Fruit fly (Drosophila melanogaster): ENCODE results near the gene AANATL2.

The AANATL2 gene

DNA sequence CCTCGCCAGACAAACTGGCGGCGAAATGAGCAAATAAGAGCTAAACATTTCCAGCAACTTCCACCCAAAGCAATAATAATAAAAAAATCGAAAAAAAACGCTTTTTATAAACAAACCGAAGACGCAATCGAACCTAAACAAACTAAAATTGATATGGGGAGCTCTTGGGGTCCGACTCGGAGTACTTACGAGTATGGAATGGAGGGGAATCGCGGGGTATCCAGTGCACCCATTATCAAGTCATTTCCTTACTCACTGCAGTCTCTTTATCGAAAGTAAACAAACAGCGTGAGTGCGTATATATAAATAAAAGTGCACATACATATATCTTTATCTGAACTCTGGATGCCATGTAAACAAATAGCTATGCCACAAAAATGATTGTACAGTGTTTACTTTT is 35.9 kb downstream of the AANATL2 start (continued):
- TF ChIP-seq CG18764 (GFP tag; optimal IDR thresholded peaks at IDR 0.05) = no peak
- no peak for TF ChIP-seq D19B (GFP tag; optimal IDR thresholded peaks at IDR 0.05)
- TF ChIP-seq CG17802 (tag; optimal IDR thresholded peaks at IDR 0.05) = no peak
- peak; percentile 28 for TF ChIP-seq tap (tag; optimal IDR thresholded peaks at IDR 0.05)
- no peak for TF ChIP-seq danr (GFP tag; IDR thresholded peaks at IDR 0.05)
- no peak for TF ChIP-seq CG17328 (GFP tag; IDR thresholded peaks at IDR 0.05)
- TF ChIP-seq CG4820 (GFP tag; optimal IDR thresholded peaks at IDR 0.05) = no peak
- TF ChIP-seq Atf-2 (GFP tag; optimal IDR thresholded peaks at IDR 0.05) = no peak
- TF ChIP-seq pb (GFP tag; optimal IDR thresholded peaks at IDR 0.05) = no peak
- TF ChIP-seq HHEX (GFP tag; optimal IDR thresholded peaks at IDR 0.05) = peak; percentile 11
- peak; percentile 24 for TF ChIP-seq ATbp (GFP tag; optimal IDR thresholded peaks at IDR 0.05)
- TF ChIP-seq CG17361 (GFP tag; IDR thresholded peaks at IDR 0.05) = 0 out of 3 replicates have a peak, but pooled peaks have one; percentile 21
- TF ChIP-seq CG17186 (GFP tag; optimal IDR thresholded peaks at IDR 0.05) = no peak
- peak; percentile 13 for TF ChIP-seq CTCF (GFP tag; optimal IDR thresholded peaks at IDR 0.05)
- TF ChIP-seq CG2199 (GFP tag; IDR thresholded peaks at IDR 0.05) = peak; percentile 56; the same call in 2 of the 3 replicates
- no peak for TF ChIP-seq CG10979 (tag; optimal IDR thresholded peaks at IDR 0.05)
- peak; percentile 68 for TF ChIP-seq sug (tag; optimal IDR thresholded peaks at IDR 0.05)
- no peak for TF ChIP-seq CG15011 (GFP tag; optimal IDR thresholded peaks at IDR 0.05)
- TF ChIP-seq CG15601 (tag; optimal IDR thresholded peaks at IDR 0.05) = peak; percentile 63
- no peak for TF ChIP-seq C15 (GFP tag; IDR thresholded peaks at IDR 0.05)
- TF ChIP-seq CG13296 (GFP tag; optimal IDR thresholded peaks at IDR 0.05) = no peak
- TF ChIP-seq zf30C (GFP tag; optimal IDR thresholded peaks at IDR 0.05) = no peak
- TF ChIP-seq sisA (GFP tag; IDR thresholded peaks at IDR 0.05) = no peak
- TF ChIP-seq CG1792 (GFP tag; optimal IDR thresholded peaks at IDR 0.05) = no peak
- TF ChIP-seq NfI (GFP tag; optimal IDR thresholded peaks at IDR 0.05) = no peak
- no peak for TF ChIP-seq scrt (GFP tag; optimal IDR thresholded peaks at IDR 0.05)
- TF ChIP-seq Dbx (GFP tag; IDR thresholded peaks at IDR 0.05) = no peak
- TF ChIP-seq CG6813 (GFP tag; optimal IDR thresholded peaks at IDR 0.05) = peak; percentile 42
- TF ChIP-seq dmrt11E (tag; optimal IDR thresholded peaks at IDR 0.05) = peak; percentile 42
- no peak for TF ChIP-seq CkIIα-i1 (GFP tag; IDR thresholded peaks at IDR 0.05)

DNA sequence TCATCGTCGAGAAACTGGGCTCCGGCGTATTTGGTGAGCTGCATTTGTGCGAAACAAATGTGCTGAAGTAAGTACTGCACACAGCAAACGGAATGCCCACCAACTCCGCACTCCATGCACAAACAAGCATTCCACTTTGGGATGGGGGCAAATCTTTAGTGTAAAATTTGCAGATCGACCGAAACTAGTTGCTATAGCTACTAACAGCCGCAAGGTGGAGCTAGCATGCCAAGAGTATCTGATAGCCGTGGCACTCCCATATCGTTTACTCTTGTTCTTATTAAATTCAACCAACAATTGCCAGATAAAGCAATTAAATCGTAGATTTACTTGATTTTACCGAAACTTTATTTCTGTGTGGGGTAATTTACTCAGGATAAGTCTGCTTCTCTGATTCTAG is 46.0 kb downstream of the AANATL2 start:
- TF ChIP-seq CTCF (GFP tag; optimal IDR thresholded peaks at IDR 0.05) (peak; percentile 61), CG10274 (GFP tag; optimal IDR thresholded peaks at IDR 0.05) (no peak), fu2 (GFP tag; optimal IDR thresholded peaks at IDR 0.05) (no peak), ro (GFP tag; IDR thresholded peaks at IDR 0.05) (no peak), CG12391 (tag; optimal IDR thresholded peaks at IDR 0.05) (no peak), ac (GFP tag; optimal IDR thresholded peaks at IDR 0.05) (no peak), z (GFP tag; IDR thresholded peaks at IDR 0.05) (no peak), Side (GFP tag; optimal IDR thresholded peaks at IDR 0.05) (no peak), bcd (GFP tag; optimal IDR thresholded peaks at IDR 0.05) (no peak), H15 (GFP tag; IDR thresholded peaks at IDR 0.05) (0 out of 3 replicates have a peak, but pooled peaks have one; percentile 1), ewg (GFP tag; optimal IDR thresholded peaks at IDR 0.05) (no peak)

All from whole organism, embryonic.